Fruit fly (Drosophila melanogaster): Measurements from ENCODE around the gene CG1146.

CG1146 gene

dm6 chr3L:2488634-2489033, at the start of gene CG1146:
TSS of gene CG1146 (plus strand) at chr3L:2488804.
- TF ChIP-seq nom (GFP tag; optimal IDR thresholded peaks at IDR 0.05) (peak; percentile 48), Med (GFP tag) (peak; percentile 48), bowl (GFP tag; IDR thresholded peaks at IDR 0.05) (0 out of 2 replicates have a peak, but pooled peaks have one; percentile 6), CG3065 (GFP tag; optimal IDR thresholded peaks at IDR 0.05) (no peak), CG4617 (GFP tag; optimal IDR thresholded peaks at IDR 0.05; ENCODE audit: borderline replicate concordance) (no peak), sens (GFP tag) (peak; percentile 16), Drgx (GFP tag; IDR thresholded peaks at IDR 0.05) (0 out of 2 replicates have a peak, but pooled peaks have one; percentile 24), chinmo (GFP tag; IDR thresholded peaks at IDR 0.05; ENCODE audit: partially characterized antibody) (0 out of 4 replicates have a peak, but pooled peaks have one; percentile 28), CG16815 (GFP tag; optimal IDR thresholded peaks at IDR 0.05) (no peak), pum (GFP tag; optimal IDR thresholded peaks at IDR 0.05) (no peak), Deaf1 (tag; optimal IDR thresholded peaks at IDR 0.05) (peak; percentile 96), Jarid2 (GFP tag; optimal IDR thresholded peaks at IDR 0.05) (peak; percentile 12)

- peak; percentile 1 for TF ChIP-seq Asciz (GFP tag; optimal IDR thresholded peaks at IDR 0.05)
- peak; percentile 28 for TF ChIP-seq sd (tag; optimal IDR thresholded peaks at IDR 0.05)
- no peak for TF ChIP-seq HmgD (GFP tag; optimal IDR thresholded peaks at IDR 0.05)
- TF ChIP-seq CG33557 (GFP tag; optimal IDR thresholded peaks at IDR 0.05) = peak; percentile 6
- peak; percentile 45; the same call in 1 of the 2 replicates for TF ChIP-seq sens-2 (GFP tag; IDR thresholded peaks at IDR 0.05)
- no peak for TF ChIP-seq ken (GFP tag; IDR thresholded peaks at IDR 0.05)
- peak; percentile 63 for TF ChIP-seq grn (GFP tag; optimal IDR thresholded peaks at IDR 0.05)
- TF ChIP-seq Hr51 (GFP tag; optimal IDR thresholded peaks at IDR 0.05) = no peak
- TF ChIP-seq CG1832 (GFP tag; optimal IDR thresholded peaks at IDR 0.05) = no peak
- no peak for TF ChIP-seq CG2129 (GFP tag; IDR thresholded peaks at IDR 0.05; ENCODE audit: partially characterized antibody)
- TF ChIP-seq exex (tag; optimal IDR thresholded peaks at IDR 0.05) = peak; percentile 66
- no peak for TF ChIP-seq wor (GFP tag; IDR thresholded peaks at IDR 0.05)
- TF ChIP-seq CG3726 (GFP tag; IDR thresholded peaks at IDR 0.05) = no peak
- no peak for TF ChIP-seq CG1602 (GFP tag; optimal IDR thresholded peaks at IDR 0.05)
Measured at dm6 chr3L:2441831-2442230, 46.8 kb upstream of the CG1146 start.

- TF ChIP-seq Mad (GFP tag; optimal IDR thresholded peaks at IDR 0.05) (no peak), CG4360 (GFP tag; IDR thresholded peaks at IDR 0.05) (peak; percentile 38; the same call in 1 of the 2 replicates), insv (GFP tag; optimal IDR thresholded peaks at IDR 0.05) (no peak), CG43689 (GFP tag; IDR thresholded peaks at IDR 0.05) (no peak), D19B (GFP tag; optimal IDR thresholded peaks at IDR 0.05) (no peak), unpg (GFP tag; optimal IDR thresholded peaks at IDR 0.05) (no peak), Kr (GFP tag; optimal IDR thresholded peaks at IDR 0.05) (no peak), CG7372 (GFP tag; IDR thresholded peaks at IDR 0.05) (no peak), CG17829 (tag; optimal IDR thresholded peaks at IDR 0.05) (no peak), cad (GFP tag; optimal IDR thresholded peaks at IDR 0.05) (no peak), dimm (GFP tag; IDR thresholded peaks at IDR 0.05) (no peak), Dfd (GFP tag; optimal IDR thresholded peaks at IDR 0.05) (peak in 1 of 2 experiments; percentile 38), zfh1 (GFP tag; IDR thresholded peaks at IDR 0.05) (no peak), CG7963 (GFP tag; IDR thresholded peaks at IDR 0.05; ENCODE audit: partially characterized antibody) (no peak), ssp (GFP tag; IDR thresholded peaks at IDR 0.05) (no peak)
Measured at dm6 chr3L:2442330-2442729, 46.3 kb upstream of the CG1146 start.
